Worm (Caenorhabditis elegans) whole organism, mixed stage, embryonic: ENCODE data around the gene lin-18.

Source experiments
- M03D4.4 ChIP-seq: sonication (generic microtip); optimal IDR thresholded peaks from 2 replicates; lab custom pipeline; 2017; ENCODE audit warnings: mild to moderate bottlenecking, missing genetic modification characterization, missing compliant biosample characterization
- bed-3 ChIP-seq: fragments of 200-800 bp; sonication (Bioruptor generic); optimal IDR thresholded peaks from 3 replicates; lab custom pipeline; 2018; ENCODE audit warnings: mild to moderate bottlenecking, missing genetic modification characterization, moderate library complexity, missing compliant biosample characterization
- blmp-1 ChIP-seq: fragments of 150-350 bp; optimal IDR thresholded peaks from 2 replicates; lab custom pipeline; 2014; ENCODE audit warnings: missing biosample characterization, missing genetic modification characterization
- ceh-39 ChIP-seq: fragments of 150-350 bp; optimal IDR thresholded peaks from 2 replicates; lab custom pipeline; 2014; ENCODE audit warnings: missing biosample characterization, missing genetic modification characterization
- ceh-43 ChIP-seq: fragments of 200-800 bp; sonication (Bioruptor generic); optimal IDR thresholded peaks from 2 replicates; lab custom pipeline; 2018; ENCODE audit warnings: mild to moderate bottlenecking, missing genetic modification characterization, moderate library complexity, missing compliant biosample characterization
- ceh-83 ChIP-seq: fragments of 200-800 bp; sonication (Bioruptor generic); optimal IDR thresholded peaks from 2 replicates; lab custom pipeline; 2018; ENCODE audit warnings: mild to moderate bottlenecking, missing genetic modification characterization, missing compliant biosample characterization
- ces-1 ChIP-seq: fragments of 150-350 bp; optimal IDR thresholded peaks from 2 replicates; lab custom pipeline; 2014; ENCODE audit warnings: missing biosample characterization, missing genetic modification reagents, missing genetic modification characterization
- cnd-1 ChIP-seq: fragments of 200-800 bp; sonication (Bioruptor generic); optimal IDR thresholded peaks from 2 replicates; lab custom pipeline; 2018; ENCODE audit warnings: mild to moderate bottlenecking, missing genetic modification characterization, missing compliant biosample characterization
- drap-1 ChIP-seq: fragments of 200-800 bp; sonication (Bioruptor generic); optimal IDR thresholded peaks from 3 replicates; lab custom pipeline; 2018; ENCODE audit warnings: mild to moderate bottlenecking, missing genetic modification characterization, missing compliant biosample characterization
- elt-1 ChIP-seq: sonication (generic microtip); optimal IDR thresholded peaks from 2 replicates; lab custom pipeline; 2017; ENCODE audit warnings: missing genetic modification characterization, mild to moderate bottlenecking, missing compliant biosample characterization, antibody characterized with exemption, moderate library complexity, borderline replicate concordance; ENCODE audit not compliant: insufficient read depth
- elt-3 ChIP-seq: fragments of 150-350 bp; optimal IDR thresholded peaks from 2 replicates; lab custom pipeline; 2014; ENCODE audit warnings: missing biosample characterization, missing genetic modification characterization
- flh-1 ChIP-seq: fragments of 200-800 bp; sonication (Bioruptor generic); optimal IDR thresholded peaks from 2 replicates; lab custom pipeline; 2018; ENCODE audit warnings: mild to moderate bottlenecking, missing genetic modification characterization, moderate library complexity, missing compliant biosample characterization
- ham-2 ChIP-seq: fragments of 200-800 bp; sonication (Bioruptor generic); optimal IDR thresholded peaks from 2 replicates; lab custom pipeline; 2018; ENCODE audit warnings: mild to moderate bottlenecking, missing genetic modification characterization, missing compliant biosample characterization
- hlh-1 ChIP-seq: fragments of 150-350 bp; optimal IDR thresholded peaks from 2 replicates; lab custom pipeline; 2014; ENCODE audit warnings: missing biosample characterization, missing genetic modification reagents, missing genetic modification characterization
- lin-13 ChIP-seq: fragments of 150-350 bp; optimal IDR thresholded peaks from 2 replicates; lab custom pipeline; 2014; ENCODE audit warnings: missing biosample characterization, missing genetic modification characterization
- lin-32 ChIP-seq: fragments of 200-800 bp; sonication (Bioruptor generic); optimal IDR thresholded peaks from 2 replicates; lab custom pipeline; 2018; ENCODE audit warnings: mild to moderate bottlenecking, missing genetic modification characterization, missing compliant biosample characterization
- lsy-2 ChIP-seq: fragments of 150-350 bp; optimal IDR thresholded peaks from 2 replicates; lab custom pipeline; 2014; ENCODE audit warnings: missing biosample characterization, missing genetic modification characterization
- mab-5 ChIP-seq: fragments of 150-350 bp; optimal IDR thresholded peaks from 2 replicates; lab custom pipeline; 2014; ENCODE audit warnings: missing biosample characterization, missing genetic modification characterization
- mep-1 ChIP-seq: fragments of 150-350 bp; optimal IDR thresholded peaks from 2 replicates; lab custom pipeline; 2017; ENCODE audit warnings: missing biosample characterization, missing genetic modification reagents, missing genetic modification characterization, inconsistent platforms
- mls-2 ChIP-seq: sonication (generic microtip); optimal IDR thresholded peaks from 2 replicates; lab custom pipeline; 2016; ENCODE audit warnings: mild to moderate bottlenecking, missing genetic modification characterization, moderate library complexity, missing compliant biosample characterization
- nhr-12 ChIP-seq: fragments of 150-350 bp; optimal IDR thresholded peaks from 2 replicates; lab custom pipeline; 2014; ENCODE audit warnings: missing biosample characterization, missing genetic modification characterization
- nhr-2 ChIP-seq: fragments of 150-350 bp; optimal IDR thresholded peaks from 2 replicates; lab custom pipeline; 2014; ENCODE audit warnings: missing biosample characterization, missing genetic modification characterization
- nhr-237 ChIP-seq: fragments of 150-350 bp; optimal IDR thresholded peaks from 2 replicates; lab custom pipeline; 2014; ENCODE audit warnings: missing biosample characterization, missing genetic modification characterization
- nhr-28 ChIP-seq: fragments of 150-350 bp; optimal IDR thresholded peaks from 2 replicates; lab custom pipeline; 2014; ENCODE audit warnings: missing biosample characterization, missing genetic modification characterization
- nhr-76 ChIP-seq: sonication (generic microtip); optimal IDR thresholded peaks from 2 replicates; lab custom pipeline; 2017; ENCODE audit warnings: missing biosample characterization, missing genetic modification characterization
- pha-4 ChIP-seq: fragments of 150-350 bp; optimal IDR thresholded peaks from 2 replicates; lab custom pipeline; 2018; ENCODE audit warnings: missing biosample characterization, missing genetic modification reagents, missing genetic modification characterization
- sem-2 ChIP-seq: fragments of 200-800 bp; sonication (Bioruptor generic); optimal IDR thresholded peaks from 2 replicates; lab custom pipeline; 2018; ENCODE audit warnings: mild to moderate bottlenecking, missing genetic modification characterization, missing compliant biosample characterization
- snpc-4 ChIP-seq: fragments of 150-350 bp; optimal IDR thresholded peaks from 2 replicates; lab custom pipeline; 2014; ENCODE audit warnings: missing biosample characterization, missing genetic modification characterization
- sptf-1 ChIP-seq: sonication (generic microtip); optimal IDR thresholded peaks from 2 replicates; lab custom pipeline; 2017; ENCODE audit warnings: mild to moderate bottlenecking, missing genetic modification characterization, moderate library complexity, missing compliant biosample characterization
- tbx-8 ChIP-seq: fragments of 200-800 bp; sonication (Bioruptor generic); optimal IDR thresholded peaks from 2 replicates; lab custom pipeline; 2018; ENCODE audit warnings: mild to moderate bottlenecking, missing genetic modification characterization, moderate library complexity, missing compliant biosample characterization
- unc-120 ChIP-seq: sonication (generic microtip); optimal IDR thresholded peaks from 2 replicates; lab custom pipeline; 2017; ENCODE audit warnings: missing genetic modification characterization, missing compliant biosample characterization; ENCODE audit not compliant: poor library complexity, severe bottlenecking
- unc-39 ChIP-seq: fragments of 150-350 bp; optimal IDR thresholded peaks from 2 replicates; lab custom pipeline; 2014; ENCODE audit warnings: missing biosample characterization, missing genetic modification characterization
- unc-62 ChIP-seq: fragments of 150-350 bp; optimal IDR thresholded peaks from 2 replicates; lab custom pipeline; 2014; ENCODE audit warnings: missing biosample characterization, missing genetic modification reagents, missing genetic modification characterization
- zip-8 ChIP-seq: fragments of 150-350 bp; optimal IDR thresholded peaks from 2 replicates; lab custom pipeline; 2014; ENCODE audit warnings: missing biosample characterization, missing genetic modification characterization
- ztf-11 ChIP-seq: fragments of 150-350 bp; optimal IDR thresholded peaks from 2 replicates; lab custom pipeline; 2014; ENCODE audit warnings: missing biosample characterization, missing genetic modification characterization

The lin-18 gene

DNA sequence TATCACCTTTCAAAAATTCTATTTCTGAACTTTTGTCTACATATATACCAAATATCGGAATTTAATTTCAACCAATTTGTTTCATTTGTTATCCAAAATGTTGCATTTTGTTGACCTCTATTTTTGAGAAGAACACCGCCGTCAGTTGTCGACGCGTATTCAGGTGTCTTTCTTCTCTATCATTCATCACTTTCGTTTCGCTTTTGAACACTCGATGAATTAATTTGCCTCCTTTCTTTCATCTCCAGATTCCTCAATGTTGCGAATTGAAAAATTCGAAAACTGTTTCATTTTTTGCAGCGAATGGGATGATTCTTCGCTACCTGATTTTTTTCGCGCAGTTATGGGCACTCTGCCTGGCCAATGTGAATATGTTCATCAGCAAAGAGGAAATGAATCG, at the start of gene lin-18:
TSS of gene lin-18 (plus strand) at position 301 of the 400 bp plus-strand sequence.
- TF ChIP-seq nhr-76 (tag; lab: Kevin White, UChicago) (no peak), nhr-2 (no peak), tbx-8 (GFP tag; lab: Kevin White, UChicago) (no peak), lin-13 (tag; lab: Kevin White, UChicago) (no peak), mab-5 (no peak), drap-1 (no peak), nhr-28 (tag; lab: Kevin White, UChicago) (no peak), unc-62 (GFP tag; lab: Kevin White, UChicago) (no peak), elt-1 (tag; lab: Kevin White, UChicago) (no peak), lin-32 (GFP tag; lab: Kevin White, UChicago) (no peak), unc-39 (tag; lab: Kevin White, UChicago) (no peak), ztf-11 (tag; lab: Kevin White, UChicago) (no peak), snpc-4 (tag; lab: Kevin White, UChicago) (no peak), cnd-1 (tag; lab: Kevin White, UChicago) (no peak)

DNA sequence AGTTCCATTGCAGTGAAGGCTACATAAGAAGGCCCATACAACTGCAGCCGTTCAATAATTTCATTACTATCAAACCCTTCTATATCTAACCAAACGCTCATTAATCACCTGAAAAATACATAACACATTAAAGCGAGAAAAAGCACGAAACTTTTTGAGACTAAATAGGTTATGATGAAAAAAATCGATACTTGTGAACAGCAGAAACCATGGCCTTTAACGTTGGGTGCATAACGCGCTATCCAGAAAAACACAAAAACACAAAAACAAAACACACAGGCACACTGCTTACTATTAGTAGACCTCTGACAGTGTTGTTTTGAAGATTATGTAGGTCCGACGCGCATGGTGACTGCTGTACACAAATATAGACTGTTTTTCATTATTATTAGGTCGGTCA, 47.1 kb upstream of the lin-18 start, which contains the start of gene T22B2.5:
TSS of gene T22B2.5 (minus strand) at position 101 of the 400 bp plus-strand sequence.
- TF ChIP-seq lin-32 (GFP tag; lab: Kevin White, UChicago) (no peak), mls-2 (tag; lab: Kevin White, UChicago) (no peak), tbx-8 (GFP tag; lab: Kevin White, UChicago) (no peak), ceh-43 (GFP tag; lab: Kevin White, UChicago) (no peak), mab-5 (no peak), ceh-83 (GFP tag; lab: Kevin White, UChicago) (no peak), M03D4.4 (tag; lab: Kevin White, UChicago) (no peak), nhr-2 (no peak), drap-1 (no peak), flh-1 (no peak), nhr-12 (tag; lab: Kevin White, UChicago) (no peak), nhr-28 (tag; lab: Kevin White, UChicago) (no peak), sptf-1 (tag; lab: Kevin White, UChicago) (no peak), nhr-76 (tag; lab: Kevin White, UChicago) (no peak), nhr-237 (tag; lab: Kevin White, UChicago) (no peak), unc-120 (tag; lab: Kevin White, UChicago) (no peak), elt-1 (tag; lab: Kevin White, UChicago) (no peak), bed-3 (GFP tag; lab: Kevin White, UChicago) (no peak), zip-8 (tag; lab: Kevin White, UChicago) (no peak), ces-1 (GFP tag; lab: Kevin White, UChicago) (no peak)

DNA sequence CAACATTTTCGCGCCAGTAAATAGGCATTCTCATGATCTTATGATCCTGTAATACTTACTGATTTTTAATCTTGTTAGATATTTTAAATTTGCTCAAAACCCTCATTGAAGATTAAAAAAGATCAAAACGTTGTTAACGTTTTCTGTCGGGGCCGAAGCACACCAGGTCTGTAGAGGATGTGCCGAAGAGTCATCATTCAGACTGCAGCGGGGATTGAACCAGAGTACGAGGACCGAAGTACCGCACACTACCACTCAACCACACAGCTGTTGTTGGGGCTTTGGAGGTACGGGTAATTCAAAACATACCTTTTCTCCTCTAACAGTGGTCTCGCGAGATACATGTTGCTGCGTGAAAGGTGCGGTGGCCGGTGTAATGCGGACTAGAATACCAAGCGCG, 44.1 kb upstream of the lin-18 start:
- TF ChIP-seq pha-4 (tag; lab: Kevin White, UChicago) (no peak), elt-1 (tag; lab: Kevin White, UChicago) (no peak), M03D4.4 (tag; lab: Kevin White, UChicago) (peak; percentile 82), snpc-4 (tag; lab: Kevin White, UChicago) (no peak), ceh-39 (no peak), lsy-2 (tag; lab: Kevin White, UChicago) (no peak), mep-1 (tag; lab: Kevin White, UChicago) (no peak), unc-120 (tag; lab: Kevin White, UChicago) (peak; percentile 9), ces-1 (GFP tag; lab: Kevin White, UChicago) (no peak), drap-1 (peak; percentile 78), nhr-28 (tag; lab: Kevin White, UChicago) (no peak), zip-8 (tag; lab: Kevin White, UChicago) (no peak), cnd-1 (tag; lab: Kevin White, UChicago) (peak; percentile 74), ceh-83 (GFP tag; lab: Kevin White, UChicago) (peak; percentile 81), ceh-43 (GFP tag; lab: Kevin White, UChicago) (peak; percentile 73), blmp-1 (no peak), mab-5 (no peak), elt-3 (no peak), nhr-12 (tag; lab: Kevin White, UChicago) (no peak), lin-13 (tag; lab: Kevin White, UChicago) (peak; percentile 37), sem-2 (peak; percentile 40), unc-39 (tag; lab: Kevin White, UChicago) (no peak), unc-62 (GFP tag; lab: Kevin White, UChicago) (no peak), tbx-8 (GFP tag; lab: Kevin White, UChicago) (no peak), mls-2 (tag; lab: Kevin White, UChicago) (peak; percentile 46), nhr-2 (no peak), hlh-1 (tag; lab: Kevin White, UChicago) (peak; percentile 78), lin-32 (GFP tag; lab: Kevin White, UChicago) (peak; percentile 69), nhr-237 (tag; lab: Kevin White, UChicago) (no peak), ztf-11 (tag; lab: Kevin White, UChicago) (no peak), ham-2 (peak; percentile 24), sptf-1 (tag; lab: Kevin White, UChicago) (peak; percentile 75), nhr-76 (tag; lab: Kevin White, UChicago) (no peak), flh-1 (peak; percentile 6), bed-3 (GFP tag; lab: Kevin White, UChicago) (peak; percentile 25)
